Worm (Caenorhabditis elegans): Measurements from ENCODE around the gene T26H5.4.

DNA sequence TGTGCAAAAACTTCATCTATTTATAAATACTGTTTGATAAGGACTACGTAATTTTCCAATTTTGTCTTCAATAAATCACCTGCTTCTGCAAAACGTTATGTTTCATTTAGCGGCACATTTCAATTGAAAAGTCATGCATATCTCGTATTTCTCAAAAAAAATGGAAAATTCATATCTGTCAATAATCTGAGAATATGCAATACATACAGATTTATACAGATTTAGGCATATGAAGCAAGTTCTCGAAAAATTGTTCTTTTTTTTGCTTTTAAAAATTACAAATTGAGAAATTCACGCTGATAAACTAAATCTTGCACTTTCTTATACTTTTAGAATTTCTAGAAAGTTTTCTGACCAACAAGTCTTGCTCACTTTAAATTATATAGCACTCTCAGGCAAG is 4.3 kb downstream of the T26H5.4 start, which contains the start of gene T26H5.11:
- TF ChIP-seq F13H6.1 (tag; optimal IDR thresholded peaks at IDR 0.05) (no peak), ceh-9 (tag; optimal IDR thresholded peaks at IDR 0.05) (no peak), ets-4 (tag; optimal IDR thresholded peaks at IDR 0.05) (no peak), pag-3 (tag; optimal IDR thresholded peaks at IDR 0.05; ENCODE audit: borderline replicate concordance) (no peak), T23F11.4 (GFP tag; optimal IDR thresholded peaks at IDR 0.05) (no peak), ama-1 (optimal IDR thresholded peaks at IDR 0.05) (no peak)

Measured in whole organism, late embryonic.